Worm (Caenorhabditis elegans) whole organism, L1 larva: ENCODE results near the gene F10E7.9.

Experiments
- C16A3.4 ChIP-seq: fragments of 150-350 bp; optimal IDR thresholded peaks from 2 replicates; lab custom pipeline; 2014; ENCODE audit warnings: missing biosample characterization, missing genetic modification characterization
- C34B4.2 ChIP-seq: sonication (generic microtip); optimal IDR thresholded peaks from 2 replicates; lab custom pipeline; 2017; ENCODE audit warnings: mild to moderate bottlenecking, missing genetic modification characterization, missing compliant biosample characterization
- F16B12.6 ChIP-seq: fragments of 150-350 bp; optimal IDR thresholded peaks from 2 replicates; lab custom pipeline; 2014; ENCODE audit warnings: missing biosample characterization, missing genetic modification characterization
- Y116A8C.19 ChIP-seq: sonication (generic microtip); optimal IDR thresholded peaks from 2 replicates; lab custom pipeline; 2016; ENCODE audit warnings: missing compliant biosample characterization, missing genetic modification characterization, borderline replicate concordance
- aha-1 ChIP-seq: fragments of 150-350 bp; optimal IDR thresholded peaks from 2 replicates; lab custom pipeline; 2014; ENCODE audit warnings: missing biosample characterization, missing genetic modification characterization
- alr-1 ChIP-seq: fragments of 200-800 bp; sonication (Bioruptor generic); optimal IDR thresholded peaks from 2 replicates; lab custom pipeline; 2018; ENCODE audit warnings: borderline replicate concordance, mild to moderate bottlenecking, missing genetic modification characterization, missing compliant biosample characterization
- blmp-1 ChIP-seq: fragments of 150-350 bp; optimal IDR thresholded peaks from 2 replicates; lab custom pipeline; 2014; ENCODE audit warnings: missing biosample characterization, missing genetic modification characterization
- ceh-82 ChIP-seq, 3 experiments: fragments of 150-350 bp in 1 of 3; sonication (generic microtip) in 2 of 3; optimal IDR thresholded peaks; 2 replicates each; lab custom pipeline; 2014 to 2017; ENCODE audit warnings: missing biosample characterization in 3 of 3, missing genetic modification characterization in 3 of 3
- ces-1 ChIP-seq: fragments of 150-350 bp; optimal IDR thresholded peaks from 2 replicates; lab custom pipeline; 2014; ENCODE audit warnings: missing biosample characterization, missing genetic modification reagents, missing genetic modification characterization
- dpl-1 ChIP-seq, 3 experiments: fragments of 150-350 bp in 2 of 3; sonication (generic microtip) in 1 of 3; optimal IDR thresholded peaks; 2 replicates each; lab custom pipeline; 2014 to 2017; ENCODE audit warnings: missing biosample characterization in 3 of 3, missing genetic modification characterization in 3 of 3, missing genetic modification reagents in 3 of 3
- dsc-1 ChIP-seq: sonication (generic microtip); optimal IDR thresholded peaks from 2 replicates; lab custom pipeline; 2016; ENCODE audit warnings: mild to moderate bottlenecking, missing genetic modification characterization, missing compliant biosample characterization
- efl-1 ChIP-seq, 4 experiments: fragments of 150-350 bp; optimal IDR thresholded peaks in 3 of 4; peaks in 1 of 4; 1 replicate in 1 of 4; 2 replicates in 3 of 4; lab custom pipeline; 2014; ENCODE audit warnings: missing biosample characterization in 2 of 4, missing genetic modification characterization in 2 of 4, missing genetic modification reagents in 2 of 4
- elt-2 ChIP-seq: sonication (generic microtip); optimal IDR thresholded peaks from 2 replicates; lab custom pipeline; 2016; ENCODE audit warnings: missing genetic modification characterization, mild to moderate bottlenecking, inconsistent platforms, missing compliant biosample characterization, missing genetic modification reagents
- ets-5 ChIP-seq: fragments of 200-800 bp; sonication (Bioruptor generic); IDR thresholded peaks from 2 replicates; pipeline ENCODE4 v1.3.6; 2022; ENCODE audit warnings: missing genetic modification characterization, missing compliant biosample characterization
- fkh-8 ChIP-seq: sonication (generic microtip); optimal IDR thresholded peaks from 2 replicates; lab custom pipeline; 2016; ENCODE audit warnings: mild to moderate bottlenecking, missing genetic modification characterization, missing compliant biosample characterization
- hlh-17 ChIP-seq: fragments of 200-800 bp; sonication (Bioruptor generic); optimal IDR thresholded peaks from 2 replicates; lab custom pipeline; 2018; ENCODE audit warnings: missing genetic modification characterization, mild to moderate bottlenecking, missing compliant biosample characterization, moderate library complexity, borderline replicate concordance
- hlh-4 ChIP-seq: sonication (generic microtip); optimal IDR thresholded peaks from 2 replicates; lab custom pipeline; 2016; ENCODE audit warnings: mild to moderate bottlenecking, missing genetic modification characterization, missing compliant biosample characterization
- isw-1 ChIP-seq: fragments of 200-800 bp; sonication (Bioruptor generic); IDR thresholded peaks from 2 replicates; pipeline ENCODE4 v1.3.6; 2022; ENCODE audit warnings: missing genetic modification characterization, missing compliant biosample characterization
- lin-35 ChIP-seq, 2 experiments: fragments of 150-350 bp; optimal IDR thresholded peaks; 2 replicates each; lab custom pipeline; 2014; ENCODE audit warnings: missing biosample characterization in 2 of 2, missing genetic modification characterization in 2 of 2, missing genetic modification reagents in 2 of 2
- nhr-11 ChIP-seq: fragments of 150-350 bp; optimal IDR thresholded peaks from 2 replicates; lab custom pipeline; 2014; ENCODE audit warnings: missing biosample characterization, missing genetic modification characterization
- nhr-19 ChIP-seq: fragments of 200-800 bp; sonication (Bioruptor generic); conservative IDR thresholded peaks from 2 replicates; pipeline ENCODE4 v1.3.6; 2022; ENCODE audit warnings: missing genetic modification characterization, missing compliant biosample characterization
- nhr-237 ChIP-seq: fragments of 150-350 bp; optimal IDR thresholded peaks from 2 replicates; lab custom pipeline; 2014; ENCODE audit warnings: missing biosample characterization, missing genetic modification characterization
- nhr-71 ChIP-seq: sonication (generic microtip); optimal IDR thresholded peaks from 2 replicates; lab custom pipeline; 2016; ENCODE audit warnings: mild to moderate bottlenecking, missing genetic modification characterization, moderate library complexity, missing compliant biosample characterization
- nhr-84 ChIP-seq: sonication (generic microtip); optimal IDR thresholded peaks from 2 replicates; lab custom pipeline; 2017; ENCODE audit warnings: missing biosample characterization, missing genetic modification characterization
- nhr-85 ChIP-seq: sonication (generic microtip); peaks from one replicate; lab custom pipeline; 2016; ENCODE audit warnings: missing genetic modification characterization, inconsistent platforms, missing compliant biosample characterization
- pag-3 ChIP-seq: sonication (generic microtip); optimal IDR thresholded peaks from 2 replicates; lab custom pipeline; 2017; ENCODE audit warnings: missing genetic modification characterization, mild to moderate bottlenecking, missing compliant biosample characterization, antibody characterized with exemption, borderline replicate concordance; ENCODE audit not compliant: insufficient read depth
- pax-3 ChIP-seq: fragments of 200-800 bp; sonication (Bioruptor generic); optimal IDR thresholded peaks from 2 replicates; lab custom pipeline; 2018; ENCODE audit warnings: mild to moderate bottlenecking, missing genetic modification characterization, moderate library complexity, missing compliant biosample characterization
- rnt-1 ChIP-seq: sonication (generic microtip); optimal IDR thresholded peaks from 2 replicates; lab custom pipeline; 2016; ENCODE audit warnings: mild to moderate bottlenecking, missing genetic modification characterization, moderate library complexity, missing compliant biosample characterization
- snpc-4 ChIP-seq: fragments of 150-350 bp; optimal IDR thresholded peaks from 2 replicates; lab custom pipeline; 2014; ENCODE audit warnings: missing biosample characterization, missing genetic modification characterization
- snu-23 ChIP-seq: sonication (generic microtip); optimal IDR thresholded peaks from 2 replicates; lab custom pipeline; 2016; ENCODE audit warnings: missing genetic modification characterization, missing compliant biosample characterization
- sup-37 ChIP-seq: fragments of 200-800 bp; sonication (Bioruptor generic); optimal IDR thresholded peaks from 2 replicates; lab custom pipeline; 2018; ENCODE audit warnings: mild to moderate bottlenecking, missing genetic modification characterization, missing compliant biosample characterization
- swsn-7 ChIP-seq: sonication (generic microtip); optimal IDR thresholded peaks from 2 replicates; lab custom pipeline; 2016; ENCODE audit warnings: missing genetic modification characterization, missing compliant biosample characterization
- tlp-1 ChIP-seq: fragments of 150-350 bp; optimal IDR thresholded peaks from 2 replicates; lab custom pipeline; 2014; ENCODE audit warnings: missing biosample characterization, missing genetic modification characterization
- unc-62 ChIP-seq: fragments of 150-350 bp; optimal IDR thresholded peaks from 2 replicates; lab custom pipeline; 2014; ENCODE audit warnings: missing biosample characterization, missing genetic modification reagents, missing genetic modification characterization
- unc-86 ChIP-seq: sonication (generic microtip); optimal IDR thresholded peaks from 2 replicates; lab custom pipeline; 2016; ENCODE audit warnings: missing genetic modification characterization, missing compliant biosample characterization
- ztf-11 ChIP-seq, 2 experiments: sonication (generic microtip); optimal IDR thresholded peaks; 2 replicates each; lab custom pipeline; 2016 to 2017; ENCODE audit warnings: missing genetic modification characterization in 2 of 2, missing biosample characterization in 1 of 2, missing compliant biosample characterization in 1 of 2
- ztf-4 ChIP-seq: fragments of 150-350 bp; optimal IDR thresholded peaks from 2 replicates; lab custom pipeline; 2014; ENCODE audit warnings: missing biosample characterization, missing genetic modification characterization

Gene F10E7.9

ce11 chrII:7104794-7105613 is 4.9 kb downstream of the F10E7.9 start, which contains the start of the genes farl-11 and rpl-33 (continued):
- TF ChIP-seq elt-2 (tag; lab: Kevin White, UChicago) = peak; percentile 15
- TF ChIP-seq aha-1 (tag; lab: Kevin White, UChicago) = no peak
- peak; percentile 90 for TF ChIP-seq nhr-85
- TF ChIP-seq C34B4.2 (tag; lab: Kevin White, UChicago) = no peak
- TF ChIP-seq snpc-4 (tag; lab: Kevin White, UChicago) = peak; percentile 73
- TF ChIP-seq F16B12.6 (tag; lab: Kevin White, UChicago) = peak; percentile 70
- TF ChIP-seq Y116A8C.19 (tag; lab: Kevin White, UChicago) = no peak
- TF ChIP-seq nhr-237 (tag; lab: Kevin White, UChicago) = peak; percentile 87
- no peak for TF ChIP-seq tlp-1 (tag; lab: Kevin White, UChicago)
- peak; percentile 77 for TF ChIP-seq nhr-19 (GFP tag; lab: Robert Waterston, UW)
- TF ChIP-seq C16A3.4 (tag; lab: Kevin White, UChicago) = peak; percentile 95
- TF ChIP-seq hlh-17 (GFP tag; lab: Kevin White, UChicago) = no peak
- peak; percentile 77 to 92 (median 80) for TF ChIP-seq ceh-82 (tag; optimal IDR thresholded peaks at IDR 0.05; lab: Kevin White, UChicago)
- TF ChIP-seq dpl-1 (GFP tag; optimal IDR thresholded peaks at IDR 0.05; lab: Kevin White, UChicago) = peak; percentile 75 to 83 (median 81)
- no peak for TF ChIP-seq ces-1 (GFP tag; lab: Kevin White, UChicago)
- peak; percentile 64 for TF ChIP-seq dsc-1 (tag; lab: Kevin White, UChicago)
- peak; percentile 84 to 86 for TF ChIP-seq efl-1 (optimal IDR thresholded peaks at IDR 0.05; lab: Kevin White, UChicago)
- TF ChIP-seq efl-1 (GFP tag; optimal IDR thresholded peaks at IDR 0.05 in 1 of 2; lab: Kevin White, UChicago) = peak; percentile 79 to 97
- peak in 1 of 2 experiments; percentile 57 for TF ChIP-seq ztf-11 (tag; optimal IDR thresholded peaks at IDR 0.05; lab: Kevin White, UChicago)
- TF ChIP-seq ztf-4 (tag; lab: Kevin White, UChicago) = no peak
- TF ChIP-seq unc-62 = no peak
- TF ChIP-seq lin-35 (GFP tag; optimal IDR thresholded peaks at IDR 0.05; lab: Kevin White, UChicago) = peak; percentile 83 to 93
- peak; percentile 68 for TF ChIP-seq unc-86 (tag; lab: Kevin White, UChicago)
- no peak for TF ChIP-seq alr-1 (tag; lab: Kevin White, UChicago)
- peak; percentile 85 for TF ChIP-seq fkh-8 (tag; lab: Kevin White, UChicago)
- TF ChIP-seq isw-1 (GFP tag; lab: Robert Waterston, UW) = peak; percentile 80
- no peak for TF ChIP-seq ets-5 (GFP tag; lab: Robert Waterston, UW)

ce11 chrII:7103111-7103510 is 6.7 kb downstream of the F10E7.9 start:
- TF ChIP-seq hlh-4 (tag; lab: Kevin White, UChicago) = no peak
- no peak for TF ChIP-seq nhr-11 (tag; lab: Kevin White, UChicago)
- no peak for TF ChIP-seq swsn-7
- TF ChIP-seq pag-3 (tag; lab: Kevin White, UChicago) = no peak
- TF ChIP-seq sup-37 (GFP tag; lab: Kevin White, UChicago) = no peak
- TF ChIP-seq unc-86 (tag; lab: Kevin White, UChicago) = no peak
- no peak for TF ChIP-seq rnt-1
- no peak for TF ChIP-seq nhr-84 (tag; lab: Kevin White, UChicago)

- TF ChIP-seq pax-3 (tag; lab: Kevin White, UChicago) (no peak), snu-23 (GFP tag; lab: Kevin White, UChicago) (peak; percentile 22), blmp-1 (tag; lab: Kevin White, UChicago) (peak; percentile 17), nhr-71 (peak; percentile 21)
These were observed 7.6 kb downstream of the F10E7.9 start for ce11 chrII:7102288-7102687.
